Worm (Caenorhabditis elegans) whole organism, late embryonic: ENCODE measurements around the gene sru-24.

Source experiments
- T23F11.4 ChIP-seq: fragments of 200-800 bp; sonication (Bioruptor generic); optimal IDR thresholded peaks from 2 replicates; lab custom pipeline; 2018; ENCODE audit warnings: mild to moderate bottlenecking, missing genetic modification characterization, missing compliant biosample characterization
- ahr-1 ChIP-seq: sonication (generic microtip); optimal IDR thresholded peaks from 2 replicates; lab custom pipeline; 2016; ENCODE audit warnings: missing genetic modification characterization, missing compliant biosample characterization
- ceh-14 ChIP-seq: sonication (generic microtip); optimal IDR thresholded peaks from 2 replicates; lab custom pipeline; 2016; ENCODE audit warnings: missing genotype, missing genetic modification characterization, missing compliant biosample characterization
- ceh-18 ChIP-seq: sonication (generic microtip); optimal IDR thresholded peaks from 2 replicates; lab custom pipeline; 2016; ENCODE audit warnings: missing genetic modification characterization, missing compliant biosample characterization
- ceh-19 ChIP-seq: fragments of 200-800 bp; sonication (Bioruptor generic); optimal IDR thresholded peaks from 2 replicates; lab custom pipeline; 2018; ENCODE audit warnings: mild to moderate bottlenecking, missing genetic modification characterization, missing compliant biosample characterization
- ceh-2 ChIP-seq: sonication (generic microtip); optimal IDR thresholded peaks from 2 replicates; lab custom pipeline; 2016; ENCODE audit warnings: missing genotype, missing genetic modification characterization, missing compliant biosample characterization
- ceh-22 ChIP-seq: sonication (generic microtip); optimal IDR thresholded peaks from 2 replicates; lab custom pipeline; 2017; ENCODE audit warnings: missing biosample characterization, missing genetic modification characterization
- ceh-24 ChIP-seq: sonication (generic microtip); optimal IDR thresholded peaks from 2 replicates; lab custom pipeline; 2016; ENCODE audit warnings: mild to moderate bottlenecking, missing genetic modification characterization, missing compliant biosample characterization
- ceh-31 ChIP-seq: sonication (generic microtip); optimal IDR thresholded peaks from 2 replicates; lab custom pipeline; 2016; ENCODE audit warnings: missing genetic modification characterization, missing compliant biosample characterization
- ceh-48 ChIP-seq: sonication (generic microtip); optimal IDR thresholded peaks from 2 replicates; lab custom pipeline; 2016; ENCODE audit warnings: missing genetic modification characterization, inconsistent platforms, missing compliant biosample characterization
- elt-2 ChIP-seq: sonication (generic microtip); optimal IDR thresholded peaks from 2 replicates; lab custom pipeline; 2016; ENCODE audit warnings: missing genetic modification reagents, missing genetic modification characterization, missing compliant biosample characterization
- elt-4 ChIP-seq: sonication (generic microtip); optimal IDR thresholded peaks from 2 replicates; lab custom pipeline; 2016; ENCODE audit warnings: missing genetic modification characterization, missing compliant biosample characterization
- ets-4 ChIP-seq: sonication (generic microtip); optimal IDR thresholded peaks from 2 replicates; lab custom pipeline; 2016; ENCODE audit warnings: missing genetic modification characterization, missing compliant biosample characterization
- eyg-1 ChIP-seq: sonication (generic microtip); optimal IDR thresholded peaks from 2 replicates; lab custom pipeline; 2016; ENCODE audit warnings: missing genotype, missing genetic modification characterization, missing compliant biosample characterization
- fkh-6 ChIP-seq: sonication (generic microtip); optimal IDR thresholded peaks from 2 replicates; lab custom pipeline; 2016; ENCODE audit warnings: missing genetic modification characterization, missing compliant biosample characterization
- hlh-15 ChIP-seq: sonication (generic microtip); optimal IDR thresholded peaks from 2 replicates; lab custom pipeline; 2016; ENCODE audit warnings: missing genetic modification characterization, missing compliant biosample characterization
- hlh-6 ChIP-seq: sonication (generic microtip); optimal IDR thresholded peaks from 2 replicates; lab custom pipeline; 2016; ENCODE audit warnings: missing genotype, missing genetic modification characterization, missing compliant biosample characterization
- nfya-1 ChIP-seq: sonication (generic microtip); optimal IDR thresholded peaks from 2 replicates; lab custom pipeline; 2017; ENCODE audit warnings: missing genetic modification characterization, mild to moderate bottlenecking, missing compliant biosample characterization, antibody characterized with exemption, moderate library complexity
- nhr-232 ChIP-seq: sonication (generic microtip); optimal IDR thresholded peaks from 2 replicates; lab custom pipeline; 2016; ENCODE audit warnings: missing genetic modification characterization, missing compliant biosample characterization
- npax-4 ChIP-seq: sonication (generic microtip); optimal IDR thresholded peaks from 2 replicates; lab custom pipeline; 2016; ENCODE audit warnings: missing genetic modification characterization, missing compliant biosample characterization
- pag-3 ChIP-seq: sonication (generic microtip); optimal IDR thresholded peaks from 2 replicates; lab custom pipeline; 2016; ENCODE audit warnings: missing compliant biosample characterization, missing genetic modification characterization, borderline replicate concordance
- pat-9 ChIP-seq: fragments of 200-800 bp; sonication (Bioruptor generic); optimal IDR thresholded peaks from 2 replicates; lab custom pipeline; 2018; ENCODE audit warnings: mild to moderate bottlenecking, missing genetic modification characterization, moderate library complexity, missing compliant biosample characterization
- pax-1 ChIP-seq: fragments of 150-350 bp; optimal IDR thresholded peaks from 2 replicates; lab custom pipeline; 2014; ENCODE audit warnings: missing biosample characterization, missing genetic modification characterization
- pha-2 ChIP-seq: sonication (generic microtip); optimal IDR thresholded peaks from 2 replicates; lab custom pipeline; 2017; ENCODE audit warnings: mild to moderate bottlenecking, missing genetic modification characterization, missing compliant biosample characterization
- pqm-1 ChIP-seq: sonication (generic microtip); optimal IDR thresholded peaks from 2 replicates; lab custom pipeline; 2016; ENCODE audit warnings: missing genetic modification characterization, missing compliant biosample characterization
- pros-1 ChIP-seq: fragments of 150-350 bp; optimal IDR thresholded peaks from 2 replicates; lab custom pipeline; 2014; ENCODE audit warnings: missing biosample characterization, missing genetic modification reagents, missing genetic modification characterization
- sox-4 ChIP-seq: sonication (generic microtip); optimal IDR thresholded peaks from 2 replicates; lab custom pipeline; 2017; ENCODE audit warnings: mild to moderate bottlenecking, missing genetic modification characterization, inconsistent platforms, missing compliant biosample characterization
- tbx-7 ChIP-seq: sonication (generic microtip); optimal IDR thresholded peaks from 2 replicates; lab custom pipeline; 2016; ENCODE audit warnings: missing genotype, missing genetic modification characterization, missing compliant biosample characterization
- unc-3 ChIP-seq, 2 experiments: fragments of 200-800 bp in 1 of 2; sonication (Bioruptor generic) in 1 of 2; sonication (generic microtip) in 1 of 2; conservative IDR thresholded peaks in 1 of 2; optimal IDR thresholded peaks in 1 of 2; 2 replicates each; pipeline versions ENCODE4 v1.3.6 to Lab custom; 2016 to 2022; ENCODE audit warnings: missing compliant biosample characterization in 2 of 2, missing genetic modification characterization in 2 of 2, missing genetic modification reagents in 1 of 2
- unc-55 ChIP-seq: sonication (generic microtip); optimal IDR thresholded peaks from 2 replicates; lab custom pipeline; 2017; ENCODE audit warnings: missing biosample characterization, missing genetic modification reagents, missing genetic modification characterization
- unc-86 ChIP-seq: sonication (generic microtip); optimal IDR thresholded peaks from 2 replicates; lab custom pipeline; 2016; ENCODE audit warnings: missing genetic modification characterization, missing compliant biosample characterization
- ztf-16 ChIP-seq: sonication (generic microtip); optimal IDR thresholded peaks from 2 replicates; lab custom pipeline; 2017; ENCODE audit warnings: missing genetic modification characterization, missing compliant biosample characterization

Gene sru-24

ce11 chrV:689538-689937 lies 18.3 kb upstream of the sru-24 start:
- TF ChIP-seq eyg-1 (tag; lab: Kevin White, UChicago) = no peak
- no peak for TF ChIP-seq unc-3 (GFP tag; conservative IDR thresholded peaks at IDR 0.05; lab: Robert Waterston, UW)
- TF ChIP-seq unc-3 (tag; optimal IDR thresholded peaks at IDR 0.05; lab: Kevin White, UChicago) = no peak
- no peak for TF ChIP-seq pax-1 (tag; lab: Kevin White, UChicago)
- no peak for TF ChIP-seq ceh-2 (tag; lab: Kevin White, UChicago)
- no peak for TF ChIP-seq nhr-232 (tag; lab: Kevin White, UChicago)
- TF ChIP-seq pqm-1 (tag; lab: Kevin White, UChicago) = no peak
- no peak for TF ChIP-seq ahr-1

- TF ChIP-seq ceh-19 = no peak
- TF ChIP-seq ceh-48 (tag; lab: Kevin White, UChicago) = peak; percentile 32
These were observed 16.1 kb upstream of the sru-24 start, which contains the start of gene H25P19.1 for ce11 chrV:687384-687783. TSS of gene H25P19.1 (plus strand) at chrV:687684.

- TF ChIP-seq npax-4 (tag; lab: Kevin White, UChicago) (no peak), unc-86 (tag; lab: Kevin White, UChicago) (no peak), unc-55 (GFP tag; lab: Kevin White, UChicago) (no peak), pat-9 (no peak), ceh-14 (no peak), ahr-1 (no peak), fkh-6 (no peak), pha-2 (no peak), ceh-24 (tag; lab: Kevin White, UChicago) (no peak), ztf-16 (tag; lab: Kevin White, UChicago) (no peak), ceh-18 (no peak), sox-4 (tag; lab: Kevin White, UChicago) (no peak), hlh-6 (no peak), unc-3 (GFP tag; conservative IDR thresholded peaks at IDR 0.05; lab: Robert Waterston, UW) (no peak), unc-3 (tag; optimal IDR thresholded peaks at IDR 0.05; lab: Kevin White, UChicago) (no peak), ceh-31 (tag; lab: Kevin White, UChicago) (no peak), pag-3 (tag; lab: Kevin White, UChicago) (no peak)
These were observed 12.6 kb upstream of the sru-24 start, which contains the start of gene F31F4.1 for ce11 chrV:683858-684257. TSS of gene F31F4.1 (plus strand) at chrV:684060.

ce11 chrV:682031-682430 lies 10.8 kb upstream of the sru-24 start, which contains the start of gene srx-23:
TSS of gene srx-23 (plus strand) at chrV:682331.
- TF ChIP-seq sox-4 (tag; lab: Kevin White, UChicago) = no peak
- TF ChIP-seq pag-3 (tag; lab: Kevin White, UChicago) = no peak
- TF ChIP-seq ets-4 (tag; lab: Kevin White, UChicago) = no peak
- TF ChIP-seq elt-2 = no peak
- no peak for TF ChIP-seq pros-1 (tag; lab: Kevin White, UChicago)
- TF ChIP-seq pax-1 (tag; lab: Kevin White, UChicago) = no peak
- TF ChIP-seq elt-4 (tag; lab: Kevin White, UChicago) = no peak
- no peak for TF ChIP-seq tbx-7 (tag; lab: Kevin White, UChicago)
- no peak for TF ChIP-seq nhr-232 (tag; lab: Kevin White, UChicago)
- no peak for TF ChIP-seq nfya-1 (tag; lab: Kevin White, UChicago)
- no peak for TF ChIP-seq T23F11.4 (GFP tag; lab: Kevin White, UChicago)

- TF ChIP-seq unc-86 (tag; lab: Kevin White, UChicago) (no peak), hlh-15 (tag; lab: Kevin White, UChicago) (no peak)
These were observed 8.4 kb upstream of the sru-24 start, which contains the start of gene srx-22 for ce11 chrV:679663-680062. TSS of gene srx-22 (plus strand) at chrV:679963.

- no peak for TF ChIP-seq ceh-22 (tag; lab: Kevin White, UChicago)
- TF ChIP-seq, all 69 proteins: peak for 0
These were observed 5.4 kb upstream of the sru-24 start, which contains the start of the genes fbxa-72 and srx-21 for ce11 chrV:676550-677084. TSS of gene fbxa-72 (minus strand) at chrV:676753. TSS of gene srx-21 (plus strand) at chrV:677034.
